Fruit fly (Drosophila melanogaster): ENCODE data around the gene CG11889.
A peak's percentile ranks its signal among the peaks of the same experiment; 100 is the strongest.

The CG11889 gene

dm6 chr3R:25221203-25221807, 48.7 kb upstream of the CG11889 start, which contains the start of gene Alg9 (continued):
- TF ChIP-seq hbn (GFP tag; IDR thresholded peaks at IDR 0.05; ENCODE audit: partially characterized antibody) = peak; percentile 86
- no peak for TF ChIP-seq odd (GFP tag; optimal IDR thresholded peaks at IDR 0.05)
- no peak for TF ChIP-seq CG10462 (GFP tag; optimal IDR thresholded peaks at IDR 0.05)
- no peak for TF ChIP-seq Pdp1 (GFP tag; optimal IDR thresholded peaks at IDR 0.05)
- TF ChIP-seq Xbp1 (GFP tag; optimal IDR thresholded peaks at IDR 0.05) = peak; percentile 8
- peak; percentile 86 for TF ChIP-seq ato (GFP tag; IDR thresholded peaks at IDR 0.05; ENCODE audit: partially characterized antibody)
- TF ChIP-seq Dad (GFP tag; optimal IDR thresholded peaks at IDR 0.05) = peak; percentile 13
- no peak for TF ChIP-seq Chrac-16 (GFP tag; optimal IDR thresholded peaks at IDR 0.05)
- TF ChIP-seq shn (GFP tag; optimal IDR thresholded peaks at IDR 0.05) = no peak
- no peak for TF ChIP-seq CG10267 (tag; optimal IDR thresholded peaks at IDR 0.05)
- peak; percentile 93 for TF ChIP-seq Bgb (GFP tag; IDR thresholded peaks at IDR 0.05; ENCODE audit: partially characterized antibody)
- TF ChIP-seq CG7963 (GFP tag; IDR thresholded peaks at IDR 0.05; ENCODE audit: partially characterized antibody) = peak; percentile 91
- TF ChIP-seq NC2α (GFP tag; optimal IDR thresholded peaks at IDR 0.05) = no peak
- no peak for TF ChIP-seq tll (GFP tag; optimal IDR thresholded peaks at IDR 0.05)
- TF ChIP-seq dm (GFP tag; optimal IDR thresholded peaks at IDR 0.05) = peak; percentile 17
- TF ChIP-seq CG14710 (tag; optimal IDR thresholded peaks at IDR 0.05) = peak; percentile 49
- no peak for TF ChIP-seq sim (GFP tag; IDR thresholded peaks at IDR 0.05)
- TF ChIP-seq Optix (GFP tag; IDR thresholded peaks at IDR 0.05) = no peak
- TF ChIP-seq bigmax (GFP tag; optimal IDR thresholded peaks at IDR 0.05) = no peak
- no peak for TF ChIP-seq Jarid2 (GFP tag; optimal IDR thresholded peaks at IDR 0.05)
- no peak for TF ChIP-seq CG15601 (tag; optimal IDR thresholded peaks at IDR 0.05)
- TF ChIP-seq CG11695 (GFP tag; IDR thresholded peaks at IDR 0.05) = no peak
- no peak for TF ChIP-seq lmd (GFP tag; IDR thresholded peaks at IDR 0.05)
- TF ChIP-seq CG14441 (GFP tag; IDR thresholded peaks at IDR 0.05) = no peak
- TF ChIP-seq pb (GFP tag; optimal IDR thresholded peaks at IDR 0.05) = no peak
- peak; percentile 58 for TF ChIP-seq trem (tag; optimal IDR thresholded peaks at IDR 0.05)
- TF ChIP-seq cg (GFP tag; optimal IDR thresholded peaks at IDR 0.05) = no peak
- no peak for TF ChIP-seq CG12071 (GFP tag; optimal IDR thresholded peaks at IDR 0.05)
- peak; percentile 62 for TF ChIP-seq row (GFP tag; IDR thresholded peaks at IDR 0.05)
- peak; percentile 34; the same call in 1 of the 2 replicates for TF ChIP-seq Rfx (GFP tag; IDR thresholded peaks at IDR 0.05)
- TF ChIP-seq Awh (GFP tag; IDR thresholded peaks at IDR 0.05) = no peak
- TF ChIP-seq CoRest (tag; optimal IDR thresholded peaks at IDR 0.05) = peak; percentile 47
- TF ChIP-seq chif (GFP tag; optimal IDR thresholded peaks at IDR 0.05) = no peak
- peak; percentile 30 for TF ChIP-seq CTCF (GFP tag; optimal IDR thresholded peaks at IDR 0.05)
- no peak for TF ChIP-seq CG17359 (tag; optimal IDR thresholded peaks at IDR 0.05)
- peak; percentile 33 for TF ChIP-seq phol (tag; optimal IDR thresholded peaks at IDR 0.05)
- peak; percentile 81 for TF ChIP-seq CG17802 (tag; optimal IDR thresholded peaks at IDR 0.05)
- TF ChIP-seq salm (tag; optimal IDR thresholded peaks at IDR 0.05) = no peak

- TF ChIP-seq Ets65A (GFP tag) = peak; percentile 91
- no peak for TF ChIP-seq lab (GFP tag; optimal IDR thresholded peaks at IDR 0.05)
Observed at dm6 chr3R:25225483-25225882, 44.5 kb upstream of the CG11889 start.
